Worm (Caenorhabditis elegans): ENCODE results near the gene fbxa-60.

ce11 chrIII:895525-895924, 50.6 kb downstream of the fbxa-60 start, which contains the start of the genes ztf-18 and F23H11.2:
- TF ChIP-seq lin-11 (tag; optimal IDR thresholded peaks at IDR 0.05) (no peak), fkh-10 (GFP tag; optimal IDR thresholded peaks at IDR 0.05) (no peak), nhr-232 (tag; optimal IDR thresholded peaks at IDR 0.05) (no peak), ceh-24 (tag; optimal IDR thresholded peaks at IDR 0.05) (no peak), ama-1 (optimal IDR thresholded peaks at IDR 0.05) (no peak), ceh-30 (tag; optimal IDR thresholded peaks at IDR 0.05) (no peak), hlh-13 (GFP tag; optimal IDR thresholded peaks at IDR 0.05) (no peak), pros-1 (tag; optimal IDR thresholded peaks at IDR 0.05) (no peak), gmeb-2 (tag; optimal IDR thresholded peaks at IDR 0.05) (no peak)

Measured in whole organism, late embryonic.